Fruit fly (Drosophila melanogaster): ENCODE data around the gene Rtnl1.

dm6 chr2L:5058094-5058493 lies 48.6 kb upstream of the Rtnl1 start, which contains the start of gene Nepl3:
- TF ChIP-seq CG1621 (tag; optimal IDR thresholded peaks at IDR 0.05): no peak
- no peak for TF ChIP-seq esn (GFP tag; optimal IDR thresholded peaks at IDR 0.05)
- no peak for TF ChIP-seq pdm3 (GFP tag; optimal IDR thresholded peaks at IDR 0.05)
- no peak for TF ChIP-seq CG6792 (GFP tag; optimal IDR thresholded peaks at IDR 0.05)
- TF ChIP-seq CG6163 (GFP tag; IDR thresholded peaks at IDR 0.05): no peak
- TF ChIP-seq CG3032 (tag; optimal IDR thresholded peaks at IDR 0.05): no peak
- TF ChIP-seq Hr39 (GFP tag; optimal IDR thresholded peaks at IDR 0.05): no peak
- no peak for TF ChIP-seq net (GFP tag; optimal IDR thresholded peaks at IDR 0.05)
- TF ChIP-seq salr (GFP tag; optimal IDR thresholded peaks at IDR 0.05): no peak
